Fruit fly (Drosophila melanogaster): Measurements from ENCODE around the gene CG11786.

CG11786 gene

dm6 chr3R:25054451-25055188 is 8.5 kb downstream of the CG11786 start, which contains the start of gene CG31109:
CG31109 (minus strand) TSS chr3R:25054653.
- no peak for TF ChIP-seq CG12605 (GFP tag; IDR thresholded peaks at IDR 0.05)
- TF ChIP-seq Ets98B (GFP tag; IDR thresholded peaks at IDR 0.05) = peak; percentile 36; the same call in 1 of the 2 replicates
- no peak for TF ChIP-seq CG17806 (tag; optimal IDR thresholded peaks at IDR 0.05)

dm6 chr3R:25056016-25056415 is 9.9 kb downstream of the CG11786 start, which contains the start of the genes CG31111 and stac:
CG31111 (minus strand) TSS chr3R:25056177.
stac (plus strand) TSS chr3R:25056286.
- no peak for TF ChIP-seq CG8159 (tag; optimal IDR thresholded peaks at IDR 0.05)

dm6 chr3R:25056488-25057157 is 10.5 kb downstream of the CG11786 start:
- no peak for TF ChIP-seq Snoo (tag; optimal IDR thresholded peaks at IDR 0.05)
- no peak for TF ChIP-seq rn (GFP tag; IDR thresholded peaks at IDR 0.05)
- TF ChIP-seq Ets98B (GFP tag; IDR thresholded peaks at IDR 0.05) = no peak
- no peak for TF ChIP-seq Pif1B (GFP tag; optimal IDR thresholded peaks at IDR 0.05)
- no peak for TF ChIP-seq CG4496 (GFP tag; IDR thresholded peaks at IDR 0.05)
- no peak for TF ChIP-seq CG13204 (GFP tag; optimal IDR thresholded peaks at IDR 0.05)
- no peak for TF ChIP-seq CG9948 (tag; optimal IDR thresholded peaks at IDR 0.05)
- TF ChIP-seq EcR (GFP tag; optimal IDR thresholded peaks at IDR 0.05) = no peak

dm6 chr3R:25060462-25060861 is 14.3 kb downstream of the CG11786 start:
- TF ChIP-seq gl (tag; optimal IDR thresholded peaks at IDR 0.05) = no peak
- TF ChIP-seq CG4496 (GFP tag; IDR thresholded peaks at IDR 0.05) = no peak

dm6 chr3R:25064907-25065841 is 19.1 kb downstream of the CG11786 start, which contains the start of the genes veli and PQBP1:
veli (minus strand) TSS chr3R:25065591.
PQBP1 (plus strand) TSS chr3R:25065791.
- TF ChIP-seq CG4496 (GFP tag; IDR thresholded peaks at IDR 0.05) = no peak

dm6 chr3R:25066856-25067255 is 20.7 kb downstream of the CG11786 start:
- TF ChIP-seq CG17806 (tag; optimal IDR thresholded peaks at IDR 0.05) (no peak), CG32121 (GFP tag; IDR thresholded peaks at IDR 0.05) (no peak), CG15710 (tag; optimal IDR thresholded peaks at IDR 0.05) (no peak), CG8301 (tag; optimal IDR thresholded peaks at IDR 0.05) (no peak), rn (GFP tag; IDR thresholded peaks at IDR 0.05) (no peak), CG34367 (tag; optimal IDR thresholded peaks at IDR 0.05) (no peak), CG14655 (GFP tag; optimal IDR thresholded peaks at IDR 0.05) (no peak), Snoo (tag; optimal IDR thresholded peaks at IDR 0.05) (no peak), CG9948 (tag; optimal IDR thresholded peaks at IDR 0.05) (no peak), Pif1A (GFP tag; optimal IDR thresholded peaks at IDR 0.05) (no peak), CG4496 (GFP tag; IDR thresholded peaks at IDR 0.05) (no peak), Ets98B (GFP tag; IDR thresholded peaks at IDR 0.05) (no peak), CG13204 (GFP tag; optimal IDR thresholded peaks at IDR 0.05) (no peak), CG12605 (GFP tag; IDR thresholded peaks at IDR 0.05) (no peak), fd96Ca (GFP tag; IDR thresholded peaks at IDR 0.05) (no peak), Pif1B (GFP tag; optimal IDR thresholded peaks at IDR 0.05) (no peak), EcR (GFP tag; optimal IDR thresholded peaks at IDR 0.05) (no peak), CG8159 (tag; optimal IDR thresholded peaks at IDR 0.05) (no peak), D1 (tag; optimal IDR thresholded peaks at IDR 0.05) (no peak)

- TF ChIP-seq CG32121 (GFP tag; IDR thresholded peaks at IDR 0.05) = peak; percentile 42; the same call in 1 of the 2 replicates
- peak; percentile 53 for TF ChIP-seq CG15710 (tag; optimal IDR thresholded peaks at IDR 0.05)
- no peak for TF ChIP-seq CG8301 (tag; optimal IDR thresholded peaks at IDR 0.05)
- TF ChIP-seq CG8159 (tag; optimal IDR thresholded peaks at IDR 0.05) = no peak
- peak; percentile 21 for TF ChIP-seq Snoo (tag; optimal IDR thresholded peaks at IDR 0.05)
- TF ChIP-seq CG13204 (GFP tag; optimal IDR thresholded peaks at IDR 0.05) = no peak
- TF ChIP-seq CG17806 (tag; optimal IDR thresholded peaks at IDR 0.05) = peak; percentile 28
Measured at dm6 chr3R:25069569-25069968, 23.4 kb downstream of the CG11786 start, which contains the start of the genes Stt3B and CG11839. Stt3B (minus strand) TSS chr3R:25069637. CG11839 (plus strand) TSS chr3R:25069927.
